Fruit fly (Drosophila melanogaster): ENCODE results near the gene Ir68b.

- TF ChIP-seq ttk (optimal IDR thresholded peaks at IDR 0.05) (no peak), Myc (optimal IDR thresholded peaks at IDR 0.05) (no peak)
Observed at dm6 chr3L:12078551-12079318, 48.5 kb downstream of the Ir68b start.

All from Kc167 (cell line).